Worm (Caenorhabditis elegans) whole organism, mixed stage, embryonic: ENCODE data around the gene W04E12.9.

Experiments
- M03D4.4 ChIP-seq: sonication (generic microtip); optimal IDR thresholded peaks from 2 replicates; lab custom pipeline; 2017; ENCODE audit warnings: mild to moderate bottlenecking, missing genetic modification characterization, missing compliant biosample characterization
- bed-3 ChIP-seq: fragments of 200-800 bp; sonication (Bioruptor generic); optimal IDR thresholded peaks from 3 replicates; lab custom pipeline; 2018; ENCODE audit warnings: mild to moderate bottlenecking, missing genetic modification characterization, moderate library complexity, missing compliant biosample characterization
- blmp-1 ChIP-seq: fragments of 150-350 bp; optimal IDR thresholded peaks from 2 replicates; lab custom pipeline; 2014; ENCODE audit warnings: missing biosample characterization, missing genetic modification characterization
- ceh-39 ChIP-seq: fragments of 150-350 bp; optimal IDR thresholded peaks from 2 replicates; lab custom pipeline; 2014; ENCODE audit warnings: missing biosample characterization, missing genetic modification characterization
- ceh-43 ChIP-seq: fragments of 200-800 bp; sonication (Bioruptor generic); optimal IDR thresholded peaks from 2 replicates; lab custom pipeline; 2018; ENCODE audit warnings: mild to moderate bottlenecking, missing genetic modification characterization, moderate library complexity, missing compliant biosample characterization
- ceh-83 ChIP-seq: fragments of 200-800 bp; sonication (Bioruptor generic); optimal IDR thresholded peaks from 2 replicates; lab custom pipeline; 2018; ENCODE audit warnings: mild to moderate bottlenecking, missing genetic modification characterization, missing compliant biosample characterization
- ces-1 ChIP-seq: fragments of 150-350 bp; optimal IDR thresholded peaks from 2 replicates; lab custom pipeline; 2014; ENCODE audit warnings: missing biosample characterization, missing genetic modification reagents, missing genetic modification characterization
- drap-1 ChIP-seq: fragments of 200-800 bp; sonication (Bioruptor generic); optimal IDR thresholded peaks from 3 replicates; lab custom pipeline; 2018; ENCODE audit warnings: mild to moderate bottlenecking, missing genetic modification characterization, missing compliant biosample characterization
- elt-1 ChIP-seq: sonication (generic microtip); optimal IDR thresholded peaks from 2 replicates; lab custom pipeline; 2017; ENCODE audit warnings: missing genetic modification characterization, mild to moderate bottlenecking, missing compliant biosample characterization, antibody characterized with exemption, moderate library complexity, borderline replicate concordance; ENCODE audit not compliant: insufficient read depth
- elt-3 ChIP-seq: fragments of 150-350 bp; optimal IDR thresholded peaks from 2 replicates; lab custom pipeline; 2014; ENCODE audit warnings: missing biosample characterization, missing genetic modification characterization
- flh-1 ChIP-seq: fragments of 200-800 bp; sonication (Bioruptor generic); optimal IDR thresholded peaks from 2 replicates; lab custom pipeline; 2018; ENCODE audit warnings: mild to moderate bottlenecking, missing genetic modification characterization, moderate library complexity, missing compliant biosample characterization
- ham-2 ChIP-seq: fragments of 200-800 bp; sonication (Bioruptor generic); optimal IDR thresholded peaks from 2 replicates; lab custom pipeline; 2018; ENCODE audit warnings: mild to moderate bottlenecking, missing genetic modification characterization, missing compliant biosample characterization
- lin-13 ChIP-seq: fragments of 150-350 bp; optimal IDR thresholded peaks from 2 replicates; lab custom pipeline; 2014; ENCODE audit warnings: missing biosample characterization, missing genetic modification characterization
- lin-32 ChIP-seq: fragments of 200-800 bp; sonication (Bioruptor generic); optimal IDR thresholded peaks from 2 replicates; lab custom pipeline; 2018; ENCODE audit warnings: mild to moderate bottlenecking, missing genetic modification characterization, missing compliant biosample characterization
- lsy-2 ChIP-seq: fragments of 150-350 bp; optimal IDR thresholded peaks from 2 replicates; lab custom pipeline; 2014; ENCODE audit warnings: missing biosample characterization, missing genetic modification characterization
- mab-5 ChIP-seq: fragments of 150-350 bp; optimal IDR thresholded peaks from 2 replicates; lab custom pipeline; 2014; ENCODE audit warnings: missing biosample characterization, missing genetic modification characterization
- mep-1 ChIP-seq: fragments of 150-350 bp; optimal IDR thresholded peaks from 2 replicates; lab custom pipeline; 2017; ENCODE audit warnings: missing biosample characterization, missing genetic modification reagents, missing genetic modification characterization, inconsistent platforms
- nhr-12 ChIP-seq: fragments of 150-350 bp; optimal IDR thresholded peaks from 2 replicates; lab custom pipeline; 2014; ENCODE audit warnings: missing biosample characterization, missing genetic modification characterization
- nhr-2 ChIP-seq: fragments of 150-350 bp; optimal IDR thresholded peaks from 2 replicates; lab custom pipeline; 2014; ENCODE audit warnings: missing biosample characterization, missing genetic modification characterization
- nhr-237 ChIP-seq: fragments of 150-350 bp; optimal IDR thresholded peaks from 2 replicates; lab custom pipeline; 2014; ENCODE audit warnings: missing biosample characterization, missing genetic modification characterization
- nhr-28 ChIP-seq: fragments of 150-350 bp; optimal IDR thresholded peaks from 2 replicates; lab custom pipeline; 2014; ENCODE audit warnings: missing biosample characterization, missing genetic modification characterization
- nhr-76 ChIP-seq: sonication (generic microtip); optimal IDR thresholded peaks from 2 replicates; lab custom pipeline; 2017; ENCODE audit warnings: missing biosample characterization, missing genetic modification characterization
- sem-2 ChIP-seq: fragments of 200-800 bp; sonication (Bioruptor generic); optimal IDR thresholded peaks from 2 replicates; lab custom pipeline; 2018; ENCODE audit warnings: mild to moderate bottlenecking, missing genetic modification characterization, missing compliant biosample characterization
- sptf-1 ChIP-seq: sonication (generic microtip); optimal IDR thresholded peaks from 2 replicates; lab custom pipeline; 2017; ENCODE audit warnings: mild to moderate bottlenecking, missing genetic modification characterization, moderate library complexity, missing compliant biosample characterization
- tbx-8 ChIP-seq: fragments of 200-800 bp; sonication (Bioruptor generic); optimal IDR thresholded peaks from 2 replicates; lab custom pipeline; 2018; ENCODE audit warnings: mild to moderate bottlenecking, missing genetic modification characterization, moderate library complexity, missing compliant biosample characterization
- unc-120 ChIP-seq: sonication (generic microtip); optimal IDR thresholded peaks from 2 replicates; lab custom pipeline; 2017; ENCODE audit warnings: missing genetic modification characterization, missing compliant biosample characterization; ENCODE audit not compliant: poor library complexity, severe bottlenecking
- unc-39 ChIP-seq: fragments of 150-350 bp; optimal IDR thresholded peaks from 2 replicates; lab custom pipeline; 2014; ENCODE audit warnings: missing biosample characterization, missing genetic modification characterization
- unc-62 ChIP-seq: fragments of 150-350 bp; optimal IDR thresholded peaks from 2 replicates; lab custom pipeline; 2014; ENCODE audit warnings: missing biosample characterization, missing genetic modification reagents, missing genetic modification characterization
- zip-8 ChIP-seq: fragments of 150-350 bp; optimal IDR thresholded peaks from 2 replicates; lab custom pipeline; 2014; ENCODE audit warnings: missing biosample characterization, missing genetic modification characterization

Gene W04E12.9

DNA sequence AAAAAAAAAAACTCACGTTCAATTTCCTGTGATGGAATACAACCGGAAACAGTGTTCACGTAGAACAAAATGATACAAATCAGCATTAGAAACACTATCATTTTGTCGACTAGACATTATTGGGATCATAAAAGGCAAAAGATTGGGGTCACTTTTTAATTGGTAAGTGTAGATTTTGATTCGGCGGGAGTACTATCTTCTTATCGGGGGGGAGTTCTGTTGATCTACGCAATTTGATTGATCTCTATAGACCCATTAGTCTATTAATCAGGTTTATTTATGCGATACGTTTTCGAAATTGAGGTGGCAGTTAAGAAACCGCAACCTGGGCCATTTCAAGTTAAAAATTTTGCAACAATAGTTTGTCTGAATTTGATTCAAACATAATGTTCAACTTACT, 44.7 kb downstream of the W04E12.9 start, which contains the start of gene Y116F11B.2:
Gene Y116F11B.2, minus strand, starts transcription at position 101 of the 400 bp plus-strand sequence.
- no peak for TF ChIP-seq ceh-83 (GFP tag; lab: Kevin White, UChicago)
- no peak for TF ChIP-seq zip-8 (tag; lab: Kevin White, UChicago)
- TF ChIP-seq nhr-76: no peak
- no peak for TF ChIP-seq nhr-12 (tag; lab: Kevin White, UChicago)
- TF ChIP-seq lin-13 (tag; lab: Kevin White, UChicago): no peak
- TF ChIP-seq sptf-1 (tag; lab: Kevin White, UChicago): no peak
- no peak for TF ChIP-seq mab-5 (tag; lab: Kevin White, UChicago)
- TF ChIP-seq drap-1 (GFP tag; lab: Kevin White, UChicago): no peak
- TF ChIP-seq tbx-8 (GFP tag; lab: Kevin White, UChicago): no peak
- no peak for TF ChIP-seq ceh-43
- no peak for TF ChIP-seq flh-1 (GFP tag; lab: Kevin White, UChicago)
- TF ChIP-seq elt-1 (tag; lab: Kevin White, UChicago): no peak
- TF ChIP-seq ceh-39: no peak
- TF ChIP-seq unc-120 (tag; lab: Kevin White, UChicago): no peak
- TF ChIP-seq unc-62 (GFP tag; lab: Kevin White, UChicago): no peak
- TF ChIP-seq bed-3 (GFP tag; lab: Kevin White, UChicago): no peak
- TF ChIP-seq sem-2 (GFP tag; lab: Kevin White, UChicago): no peak
- no peak for TF ChIP-seq nhr-237 (tag; lab: Kevin White, UChicago)
- TF ChIP-seq, all 35 proteins: peak for 0

DNA sequence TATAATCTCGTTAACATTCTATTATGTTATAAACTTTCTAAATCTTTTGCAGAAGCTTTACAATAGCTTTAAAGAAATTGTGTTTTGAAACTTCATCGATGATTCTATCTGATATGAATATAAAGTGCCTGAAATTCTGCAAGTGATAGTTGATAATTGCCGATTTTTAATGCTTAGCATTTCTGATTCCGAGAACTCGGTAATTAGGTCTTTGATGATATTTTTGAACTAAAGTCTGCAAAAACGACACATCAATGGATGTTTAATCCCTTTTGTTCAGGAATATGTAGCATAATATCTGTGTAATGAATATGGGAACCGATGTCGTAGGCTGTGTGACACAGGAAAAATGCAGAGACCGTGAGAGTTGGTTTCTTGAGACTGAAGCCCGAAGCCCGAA, 46.4 kb downstream of the W04E12.9 start:
- TF ChIP-seq nhr-28 (tag; lab: Kevin White, UChicago): no peak
- no peak for TF ChIP-seq sptf-1 (tag; lab: Kevin White, UChicago)
- TF ChIP-seq ham-2 (GFP tag; lab: Kevin White, UChicago): no peak
- TF ChIP-seq nhr-76: no peak
- no peak for TF ChIP-seq ceh-39
- TF ChIP-seq lsy-2 (tag; lab: Kevin White, UChicago): no peak
- TF ChIP-seq nhr-2 (tag; lab: Kevin White, UChicago): no peak
- TF ChIP-seq nhr-12 (tag; lab: Kevin White, UChicago): no peak
- TF ChIP-seq zip-8 (tag; lab: Kevin White, UChicago): no peak
- no peak for TF ChIP-seq mep-1 (tag; lab: Kevin White, UChicago)
- no peak for TF ChIP-seq nhr-237 (tag; lab: Kevin White, UChicago)
- no peak for TF ChIP-seq lin-32
- TF ChIP-seq ces-1 (GFP tag; lab: Kevin White, UChicago): no peak
- no peak for TF ChIP-seq unc-39 (tag; lab: Kevin White, UChicago)
- TF ChIP-seq, all 35 proteins: peak for 0

DNA sequence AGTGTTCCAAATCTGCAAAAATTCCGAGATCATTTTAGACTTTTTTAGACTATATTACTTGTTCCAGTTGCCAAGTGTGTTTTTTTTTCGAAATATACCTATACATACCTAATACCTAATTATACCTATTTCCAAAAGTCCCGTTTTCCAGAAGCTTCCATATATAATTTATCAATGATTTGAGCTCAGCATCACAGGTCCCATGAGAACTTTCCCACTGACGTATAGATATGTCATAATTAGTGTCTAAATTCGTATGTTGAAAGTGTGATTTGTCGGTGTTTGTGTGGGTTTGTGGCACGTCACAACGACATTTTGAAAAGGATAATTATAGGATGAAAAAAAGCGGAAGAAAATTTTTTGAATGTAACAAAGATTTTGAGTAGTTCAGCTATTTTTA, 49.2 kb downstream of the W04E12.9 start:
- TF ChIP-seq nhr-76: no peak
- no peak for TF ChIP-seq M03D4.4
- no peak for TF ChIP-seq blmp-1 (tag; lab: Kevin White, UChicago)
- TF ChIP-seq unc-39 (tag; lab: Kevin White, UChicago): no peak
- TF ChIP-seq ces-1 (GFP tag; lab: Kevin White, UChicago): no peak
- TF ChIP-seq lin-32: no peak
- TF ChIP-seq tbx-8 (GFP tag; lab: Kevin White, UChicago): no peak
- TF ChIP-seq drap-1 (GFP tag; lab: Kevin White, UChicago): no peak
- no peak for TF ChIP-seq mep-1 (tag; lab: Kevin White, UChicago)
- no peak for TF ChIP-seq elt-3 (tag; lab: Kevin White, UChicago)
- TF ChIP-seq sem-2 (GFP tag; lab: Kevin White, UChicago): no peak
- TF ChIP-seq nhr-2 (tag; lab: Kevin White, UChicago): no peak
- no peak for TF ChIP-seq lsy-2 (tag; lab: Kevin White, UChicago)
- no peak for TF ChIP-seq ceh-83 (GFP tag; lab: Kevin White, UChicago)
- no peak for TF ChIP-seq elt-1 (tag; lab: Kevin White, UChicago)
- TF ChIP-seq flh-1 (GFP tag; lab: Kevin White, UChicago): no peak
- TF ChIP-seq, all 35 proteins: peak for 0
